Fruit fly (Drosophila melanogaster): ENCODE measurements around the gene Ca-beta.

The Ca-beta gene

DNA sequence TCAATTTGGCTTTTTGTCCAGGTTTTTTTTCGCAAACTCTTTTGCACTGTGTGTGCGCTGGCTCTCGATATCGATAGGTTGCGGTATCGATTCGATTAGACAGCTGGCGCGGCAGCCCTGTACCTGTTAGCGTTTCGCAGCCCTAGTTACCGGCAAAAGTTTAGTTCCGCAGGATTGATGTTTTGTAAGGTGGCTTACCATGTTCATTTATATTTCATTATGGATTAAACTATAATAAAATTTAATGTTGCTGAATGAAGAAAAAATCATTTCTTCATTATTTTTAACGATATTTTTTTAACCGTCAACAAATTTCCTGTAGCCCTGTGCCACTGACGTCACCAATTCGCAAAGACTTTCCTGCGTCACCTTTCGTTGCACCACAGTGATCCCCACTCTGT, 96.8 kb downstream of the Ca-beta start, which contains the start of gene Reps (continued):
- TF ChIP-seq CG12391 (tag; optimal IDR thresholded peaks at IDR 0.05) (peak; percentile 99), HHEX (GFP tag; optimal IDR thresholded peaks at IDR 0.05) (peak; percentile 98), cato (GFP tag; optimal IDR thresholded peaks at IDR 0.05; ENCODE audit: borderline replicate concordance) (peak; percentile 98), MESR4 (GFP tag; optimal IDR thresholded peaks at IDR 0.05) (peak; percentile 68), slp2 (GFP tag; optimal IDR thresholded peaks at IDR 0.05) (peak; percentile 97), NC2β (GFP tag; optimal IDR thresholded peaks at IDR 0.05) (peak; percentile 98), bbx (GFP tag; IDR thresholded peaks at IDR 0.05; ENCODE audit: partially characterized antibody) (peak; percentile 63), Sry-δ (GFP tag; optimal IDR thresholded peaks at IDR 0.05) (peak; percentile 83), CG12299 (tag; optimal IDR thresholded peaks at IDR 0.05) (peak; percentile 97), CG4730 (GFP tag; IDR thresholded peaks at IDR 0.05) (peak; percentile 98), CG12071 (GFP tag; optimal IDR thresholded peaks at IDR 0.05) (peak; percentile 96), CG11560 (tag; IDR thresholded peaks at IDR 0.05) (peak; percentile 94), ham (GFP tag; IDR thresholded peaks at IDR 0.05) (peak; percentile 95), odd (GFP tag; optimal IDR thresholded peaks at IDR 0.05) (peak; percentile 93), cg (GFP tag; optimal IDR thresholded peaks at IDR 0.05) (no peak), pzg (GFP tag; optimal IDR thresholded peaks at IDR 0.05) (peak; percentile 89), CG34376 (GFP tag; optimal IDR thresholded peaks at IDR 0.05) (peak; percentile 98), CG2129 (GFP tag; IDR thresholded peaks at IDR 0.05; ENCODE audit: partially characterized antibody) (no peak), Pdp1 (GFP tag; optimal IDR thresholded peaks at IDR 0.05) (peak; percentile 98 to 99), CG10274 (GFP tag; optimal IDR thresholded peaks at IDR 0.05) (peak; percentile 92), CG15479 (GFP tag; optimal IDR thresholded peaks at IDR 0.05) (peak; percentile 78), CG10543 (GFP tag; optimal IDR thresholded peaks at IDR 0.05) (peak; percentile 96), CG12155 (GFP tag; optimal IDR thresholded peaks at IDR 0.05) (peak; percentile 98), CG34224 (GFP tag; IDR thresholded peaks at IDR 0.05; ENCODE audit: partially characterized antibody) (peak; percentile 65), CG10979 (tag; optimal IDR thresholded peaks at IDR 0.05) (peak; percentile 99), schlank (tag; optimal IDR thresholded peaks at IDR 0.05) (peak; percentile 93), CG7786 (GFP tag; optimal IDR thresholded peaks at IDR 0.05) (peak; percentile 97), CG9437 (GFP tag; optimal IDR thresholded peaks at IDR 0.05) (peak; percentile 92), yki (optimal IDR thresholded peaks at IDR 0.05) (no peak), pho (GFP tag; optimal IDR thresholded peaks at IDR 0.05) (peak; percentile 98), CG12659 (GFP tag; optimal IDR thresholded peaks at IDR 0.05) (peak; percentile 99), bcd (GFP tag; optimal IDR thresholded peaks at IDR 0.05) (peak; percentile 99), CG1233 (GFP tag; optimal IDR thresholded peaks at IDR 0.05) (peak; percentile 98), wor (GFP tag; IDR thresholded peaks at IDR 0.05) (peak; percentile 98), CG14441 (GFP tag; IDR thresholded peaks at IDR 0.05) (peak; percentile 99), CG4282 (GFP tag; optimal IDR thresholded peaks at IDR 0.05) (peak; percentile 92), CG11696 (GFP tag; IDR thresholded peaks at IDR 0.05) (peak; percentile 94), h (optimal IDR thresholded peaks at IDR 0.05) (no peak), E2f1 (GFP tag; IDR thresholded peaks at IDR 0.05) (peak; percentile 99), Hr39 (optimal IDR thresholded peaks at IDR 0.05) (no peak), CG31224 (GFP tag; IDR thresholded peaks at IDR 0.05) (peak; percentile 97), Ptx1 (GFP tag; IDR thresholded peaks at IDR 0.05) (peak; percentile 99), nerfin-2 (GFP tag; IDR thresholded peaks at IDR 0.05; ENCODE audit: partially characterized antibody) (peak; percentile 68), fd64A (GFP tag; optimal IDR thresholded peaks at IDR 0.05) (peak; percentile 94), CG9609 (GFP tag; optimal IDR thresholded peaks at IDR 0.05) (peak; percentile 97), CG17912 (GFP tag; optimal IDR thresholded peaks at IDR 0.05) (peak; percentile 94), CG11695 (GFP tag; IDR thresholded peaks at IDR 0.05) (peak; percentile 99), CG4707 (GFP tag; optimal IDR thresholded peaks at IDR 0.05) (peak; percentile 90), crc (GFP tag; optimal IDR thresholded peaks at IDR 0.05) (peak; percentile 94), CG12942 (GFP tag; optimal IDR thresholded peaks at IDR 0.05) (peak; percentile 99), pan (optimal IDR thresholded peaks at IDR 0.05) (no peak), pan (GFP tag; optimal IDR thresholded peaks at IDR 0.05 in 1 of 2, IDR thresholded peaks at IDR 0.05 in 1 of 2) (peak in 1 of 2 experiments; percentile 99)
